Worm (Caenorhabditis elegans): ENCODE results near the gene dhs-8.

ce11 chrII:14497848-14498247 lies at the start of gene dhs-8:
- no peak for TF ChIP-seq aly-2 (tag; optimal IDR thresholded peaks at IDR 0.05)
- TF ChIP-seq skn-1 (tag; optimal IDR thresholded peaks at IDR 0.05), result no peak
- TF ChIP-seq ceh-82 (tag; optimal IDR thresholded peaks at IDR 0.05), result no peak
- TF ChIP-seq mdl-1 (tag; optimal IDR thresholded peaks at IDR 0.05), result no peak
- no peak for TF ChIP-seq ZK546.5 (tag; optimal IDR thresholded peaks at IDR 0.05)
- TF ChIP-seq unc-62 (GFP tag; optimal IDR thresholded peaks at IDR 0.05), result no peak
- TF ChIP-seq nhr-28 (tag; optimal IDR thresholded peaks at IDR 0.05), result no peak
- no peak for TF ChIP-seq fkh-10 (GFP tag; optimal IDR thresholded peaks at IDR 0.05)
- no peak for TF ChIP-seq lin-39 (tag; optimal IDR thresholded peaks at IDR 0.05)
- TF ChIP-seq nhr-12 (tag; optimal IDR thresholded peaks at IDR 0.05), result no peak
- TF ChIP-seq ztf-4 (tag; optimal IDR thresholded peaks at IDR 0.05), result no peak
- no peak for TF ChIP-seq snpc-4 (tag; optimal IDR thresholded peaks at IDR 0.05)
- TF ChIP-seq egl-27 (tag; optimal IDR thresholded peaks at IDR 0.05), result no peak
- no peak for TF ChIP-seq lsy-12 (tag; optimal IDR thresholded peaks at IDR 0.05)

Measured in whole organism, L3 larva.